Fruit fly (Drosophila melanogaster) whole organism, pupa: ENCODE results near the gene Dpm1.

Experiments
- CG10348 ChIP-seq: fragments of 200-800 bp; sonication (Bioruptor generic); IDR thresholded peaks from 2 replicates; pipeline ENCODE4 v1.3.6; 2022; ENCODE audit warnings: missing biosample characterization, missing genetic modification characterization
- CG12605 ChIP-seq: fragments of 200-800 bp; sonication (Bioruptor generic); IDR thresholded peaks from 2 replicates; pipeline ENCODE4 v1.3.6; 2022; ENCODE audit warnings: missing biosample characterization, missing genetic modification characterization
- CG13204 ChIP-seq: fragments of 200-800 bp; sonication (Bioruptor generic); optimal IDR thresholded peaks from 2 replicates; lab custom pipeline; 2018; ENCODE audit warnings: missing biosample characterization, mild to moderate bottlenecking, missing genetic modification characterization, moderate library complexity
- CG14655 ChIP-seq: fragments of 200-800 bp; sonication (Bioruptor generic); optimal IDR thresholded peaks from 3 replicates; lab custom pipeline; 2017; ENCODE audit warnings: mild to moderate bottlenecking, missing biosample characterization, missing genetic modification reagents, missing genetic modification characterization
- CG15710 ChIP-seq: fragments of 200-800 bp; sonication (Bioruptor generic); optimal IDR thresholded peaks from 2 replicates; lab custom pipeline; 2018; ENCODE audit warnings: missing biosample characterization, mild to moderate bottlenecking, missing genetic modification characterization, moderate library complexity
- CG17806 ChIP-seq: fragments of 200-800 bp; sonication (Bioruptor generic); optimal IDR thresholded peaks from 2 replicates; lab custom pipeline; 2018; ENCODE audit warnings: missing biosample characterization, mild to moderate bottlenecking, missing genetic modification characterization, moderate library complexity
- CG32121 ChIP-seq: fragments of 200-800 bp; sonication (Bioruptor generic); IDR thresholded peaks from 2 replicates; pipeline ENCODE4 v1.3.6; 2022; ENCODE audit warnings: missing biosample characterization, missing genetic modification characterization
- CG34367 ChIP-seq: fragments of 200-800 bp; sonication (Bioruptor generic); optimal IDR thresholded peaks from 2 replicates; lab custom pipeline; 2018; ENCODE audit warnings: missing biosample characterization, mild to moderate bottlenecking, missing genetic modification characterization
- CG4496 ChIP-seq: fragments of 200-800 bp; sonication (Bioruptor generic); IDR thresholded peaks from 3 replicates; pipeline ENCODE4 v1.3.6; 2022; ENCODE audit warnings: missing biosample characterization, missing genetic modification characterization
- CG8159 ChIP-seq: fragments of 200-800 bp; sonication (Bioruptor generic); optimal IDR thresholded peaks from 3 replicates; lab custom pipeline; 2018; ENCODE audit warnings: missing biosample characterization, mild to moderate bottlenecking, missing genetic modification characterization, moderate library complexity
- CG8301 ChIP-seq: fragments of 200-800 bp; sonication (Bioruptor generic); optimal IDR thresholded peaks from 2 replicates; lab custom pipeline; 2018; ENCODE audit warnings: missing biosample characterization, mild to moderate bottlenecking, missing genetic modification characterization
- CG9948 ChIP-seq: fragments of 200-800 bp; sonication (Bioruptor generic); optimal IDR thresholded peaks from 2 replicates; lab custom pipeline; 2018; ENCODE audit warnings: missing biosample characterization, mild to moderate bottlenecking, missing genetic modification characterization, moderate library complexity
- D1 ChIP-seq: fragments of 200-800 bp; sonication (Bioruptor generic); optimal IDR thresholded peaks from 2 replicates; lab custom pipeline; 2018; ENCODE audit warnings: missing biosample characterization, mild to moderate bottlenecking, missing genetic modification characterization, moderate library complexity
- EcR ChIP-seq: fragments of 200-800 bp; sonication (Bioruptor generic); optimal IDR thresholded peaks from 3 replicates; lab custom pipeline; 2019; ENCODE audit warnings: missing biosample characterization, missing genetic modification characterization, mild to moderate bottlenecking, moderate library complexity, missing genetic modification reagents
- Ets98B ChIP-seq: fragments of 200-800 bp; sonication (Bioruptor generic); IDR thresholded peaks from 2 replicates; pipeline ENCODE4 v1.3.6; 2022; ENCODE audit warnings: missing biosample characterization, missing genetic modification characterization
- Pif1A ChIP-seq: fragments of 200-800 bp; sonication (Bioruptor generic); optimal IDR thresholded peaks from 3 replicates; lab custom pipeline; 2016; ENCODE audit warnings: missing biosample characterization, missing genetic modification characterization
- Pif1B ChIP-seq: fragments of 200-800 bp; sonication (Bioruptor generic); optimal IDR thresholded peaks from 3 replicates; lab custom pipeline; 2016; ENCODE audit warnings: missing biosample characterization, missing genetic modification characterization
- Snoo ChIP-seq: fragments of 200-800 bp; sonication (Bioruptor generic); optimal IDR thresholded peaks from 3 replicates; lab custom pipeline; 2017; ENCODE audit warnings: missing biosample characterization, mild to moderate bottlenecking, missing genetic modification characterization, inconsistent platforms
- fd96Ca ChIP-seq: fragments of 200-800 bp; sonication (Bioruptor generic); IDR thresholded peaks from 3 replicates; pipeline ENCODE4 v1.3.6; 2022; ENCODE audit warnings: missing biosample characterization, missing genetic modification characterization
- gl ChIP-seq: fragments of 200-800 bp; sonication (Bioruptor generic); optimal IDR thresholded peaks from 2 replicates; lab custom pipeline; 2018; ENCODE audit warnings: missing biosample characterization, mild to moderate bottlenecking, missing genetic modification characterization
- rn ChIP-seq: fragments of 200-800 bp; sonication (Bioruptor generic); IDR thresholded peaks from 2 replicates; pipeline ENCODE4 v1.3.6; 2022; ENCODE audit warnings: missing biosample characterization, missing genetic modification characterization

Dpm1 gene

DNA sequence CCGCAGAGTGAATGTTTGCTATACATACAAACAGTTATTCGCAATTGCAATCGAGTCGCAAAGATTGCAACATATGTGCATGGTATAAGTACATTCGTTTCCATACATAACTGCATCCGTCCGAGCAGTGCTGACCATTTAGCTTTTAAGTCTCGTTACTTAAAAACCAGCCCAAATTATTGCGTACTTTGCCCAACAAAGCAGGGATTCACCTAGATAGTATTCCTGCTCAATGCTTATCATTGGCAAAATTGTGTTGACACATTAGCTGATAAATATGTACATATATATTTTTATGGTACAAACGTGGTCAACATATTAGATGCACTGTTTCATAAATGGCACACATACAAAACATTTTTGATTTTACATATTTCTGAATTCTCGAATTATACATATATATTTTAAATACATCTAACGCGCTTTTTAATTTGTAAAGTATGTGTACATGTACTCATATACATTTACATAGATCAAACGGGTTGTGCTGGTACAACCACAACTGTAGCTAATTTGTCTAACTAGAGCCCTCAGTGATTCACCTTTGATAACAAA lies 16.9 kb upstream of the Dpm1 start:
- TF ChIP-seq CG4496 (GFP tag; lab: Robert Waterston, UW) (no peak), Ets98B (GFP tag; lab: Robert Waterston, UW) (no peak), Snoo (tag; lab: Kevin White, UChicago) (no peak), EcR (GFP tag; lab: Kevin White, UChicago) (no peak), CG32121 (no peak)
- TF ChIP-seq, all 21 proteins: peak for 0

DNA sequence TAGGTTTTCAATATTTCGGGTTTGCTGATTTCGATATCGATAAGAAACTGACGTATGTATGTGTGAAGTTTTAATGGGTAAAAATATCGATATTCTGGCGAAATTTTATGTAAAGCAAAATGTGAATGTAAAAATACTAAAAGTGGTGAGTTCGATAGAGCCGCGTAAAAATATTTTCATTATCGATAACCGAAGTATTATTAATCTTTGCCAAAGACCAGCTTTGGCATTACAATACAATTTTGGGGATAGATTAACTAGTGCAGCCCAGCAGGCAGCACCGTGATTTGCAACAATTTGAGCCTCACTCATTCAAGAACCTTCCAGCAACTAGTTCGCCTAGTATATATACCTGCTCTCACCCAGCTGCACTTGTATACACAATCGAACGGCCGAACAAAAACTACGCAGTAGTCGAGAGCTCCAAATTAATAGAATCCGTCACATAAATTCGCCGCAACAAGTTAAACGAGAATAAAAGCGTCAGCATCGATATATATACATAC lies 16.2 kb upstream of the Dpm1 start:
- TF ChIP-seq EcR (GFP tag; lab: Kevin White, UChicago) (no peak), CG12605 (GFP tag; lab: Robert Waterston, UW) (peak; percentile 17; the same call in 1 of the 2 replicates), CG8301 (tag; lab: Kevin White, UChicago) (no peak), CG15710 (tag; lab: Kevin White, UChicago) (no peak), gl (tag; lab: Kevin White, UChicago) (no peak), CG32121 (no peak), CG34367 (tag; lab: Kevin White, UChicago) (no peak), Pif1B (GFP tag; lab: Kevin White, UChicago) (no peak), Ets98B (GFP tag; lab: Robert Waterston, UW) (0 out of 2 replicates have a peak, but pooled peaks have one; percentile 7), CG10348 (GFP tag; lab: Robert Waterston, UW) (no peak), Pif1A (no peak), Snoo (tag; lab: Kevin White, UChicago) (no peak), CG17806 (no peak), CG4496 (GFP tag; lab: Robert Waterston, UW) (no peak), CG8159 (no peak)

DNA sequence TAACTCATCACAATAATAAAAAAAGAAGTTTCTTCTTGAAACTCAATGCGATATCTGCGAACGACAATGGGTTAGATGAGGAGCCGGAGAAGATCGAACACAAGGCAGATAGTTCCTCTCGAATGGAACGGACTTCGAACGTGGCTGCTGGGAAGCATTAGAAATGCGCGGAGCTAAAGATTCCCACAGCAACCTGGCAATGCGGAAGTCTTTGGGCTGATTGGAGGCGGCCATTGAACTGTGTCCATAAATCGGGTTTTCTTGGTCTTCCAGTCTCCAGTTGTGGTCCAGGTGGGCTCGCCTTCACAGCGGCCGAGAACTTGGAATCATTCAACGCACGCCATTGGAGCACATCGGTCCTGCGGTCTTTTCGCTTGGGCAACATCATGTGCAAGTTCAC lies 14.1 kb upstream of the Dpm1 start, which contains the start of gene CG13081:
Gene CG13081, plus strand, starts transcription at position 301 of the 400 bp plus-strand sequence.
- TF ChIP-seq CG17806, result no peak
- TF ChIP-seq Pif1B (GFP tag; lab: Kevin White, UChicago), result no peak
- no peak for TF ChIP-seq Snoo (tag; lab: Kevin White, UChicago)
- no peak for TF ChIP-seq Ets98B (GFP tag; lab: Robert Waterston, UW)
- no peak for TF ChIP-seq CG8301 (tag; lab: Kevin White, UChicago)
- TF ChIP-seq CG8159, result no peak
- TF ChIP-seq CG34367 (tag; lab: Kevin White, UChicago), result no peak
- TF ChIP-seq gl (tag; lab: Kevin White, UChicago), result no peak
- no peak for TF ChIP-seq EcR (GFP tag; lab: Kevin White, UChicago)
- no peak for TF ChIP-seq CG12605 (GFP tag; lab: Robert Waterston, UW)

DNA sequence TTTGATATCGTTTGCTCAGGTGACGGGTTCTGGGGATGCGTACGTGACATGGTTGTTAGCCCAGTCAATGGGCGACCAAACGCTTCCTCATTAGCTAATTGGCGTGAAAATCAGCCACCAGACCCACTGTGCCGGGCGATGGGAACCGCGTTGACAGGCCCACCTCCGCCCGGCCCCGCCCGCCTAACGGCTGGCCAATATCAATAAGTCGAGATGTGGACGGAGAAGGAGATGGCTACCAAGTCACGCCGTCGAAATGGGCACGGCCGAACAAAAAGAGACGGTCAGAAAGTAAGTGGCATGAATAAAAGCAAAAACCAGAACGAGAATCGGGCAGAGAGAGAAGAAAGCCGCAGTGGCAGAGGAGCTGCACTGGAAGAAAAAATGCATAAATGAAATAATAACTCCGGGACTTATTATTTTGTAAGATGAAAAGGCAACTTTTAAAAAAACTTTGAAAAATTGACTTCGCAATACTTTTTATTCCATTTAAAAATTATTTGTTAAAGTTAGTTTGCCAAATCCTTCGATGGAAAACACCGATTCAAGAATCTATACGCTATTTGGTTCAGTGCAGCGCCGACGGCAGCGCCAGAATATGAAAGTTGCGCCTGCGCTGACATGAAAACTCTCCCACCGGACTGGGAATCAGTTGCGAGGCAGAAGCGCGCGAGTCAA lies 11.8 kb upstream of the Dpm1 start, which contains the start of gene CG13082:
Gene CG13082, plus strand, starts transcription at position 647 of the 678 bp plus-strand sequence.
- TF ChIP-seq CG17806, result peak; percentile 72
- TF ChIP-seq CG8159, result peak; percentile 83
- TF ChIP-seq CG8301 (tag; lab: Kevin White, UChicago), result peak; percentile 97
- peak; percentile 56 for TF ChIP-seq CG34367 (tag; lab: Kevin White, UChicago)
- TF ChIP-seq gl (tag; lab: Kevin White, UChicago), result no peak
- peak; percentile 11 for TF ChIP-seq EcR (GFP tag; lab: Kevin White, UChicago)
- peak; percentile 83 for TF ChIP-seq Ets98B (GFP tag; lab: Robert Waterston, UW)
- peak; percentile 85 for TF ChIP-seq Pif1A
- no peak for TF ChIP-seq CG10348 (GFP tag; lab: Robert Waterston, UW)
- TF ChIP-seq CG14655 (GFP tag; lab: Kevin White, UChicago), result peak; percentile 97
- peak; percentile 79 for TF ChIP-seq CG15710 (tag; lab: Kevin White, UChicago)
- no peak for TF ChIP-seq D1
- peak; percentile 89 for TF ChIP-seq Pif1B (GFP tag; lab: Kevin White, UChicago)
- TF ChIP-seq fd96Ca (GFP tag; lab: Robert Waterston, UW), result peak; percentile 81
- TF ChIP-seq CG12605 (GFP tag; lab: Robert Waterston, UW), result peak; percentile 75
- TF ChIP-seq rn (GFP tag; lab: Robert Waterston, UW), result no peak
- TF ChIP-seq CG32121, result peak; percentile 49
- TF ChIP-seq CG4496 (GFP tag; lab: Robert Waterston, UW), result peak; percentile 83
- TF ChIP-seq Snoo (tag; lab: Kevin White, UChicago), result peak; percentile 93
- TF ChIP-seq CG9948 (tag; lab: Kevin White, UChicago), result peak; percentile 75
- peak; percentile 44 for TF ChIP-seq CG13204 (GFP tag; lab: Kevin White, UChicago)

DNA sequence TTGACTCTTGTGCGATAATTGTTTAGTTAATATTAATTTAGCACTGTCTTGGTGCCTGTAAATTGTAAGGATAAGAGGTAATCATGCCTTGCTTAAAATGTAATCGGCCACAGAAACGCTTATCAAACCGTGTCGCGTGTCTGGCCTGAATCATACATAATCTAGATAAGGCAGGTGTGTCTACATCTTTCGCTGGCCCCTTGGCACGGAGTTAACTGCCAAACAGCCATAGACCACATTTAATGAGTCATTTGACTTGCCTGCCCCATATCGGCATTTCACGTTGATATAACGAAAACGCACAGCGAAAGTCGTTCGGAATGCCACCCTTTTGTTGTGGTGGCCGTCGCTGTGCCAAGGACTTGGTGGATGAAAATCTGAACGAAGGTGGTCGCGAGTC lies 9.1 kb upstream of the Dpm1 start, which contains the start of gene CG31697:
Gene CG31697, plus strand, starts transcription at position 215 of the 400 bp plus-strand sequence.
- TF ChIP-seq Pif1A (no peak), CG15710 (tag; lab: Kevin White, UChicago) (no peak), CG14655 (GFP tag; lab: Kevin White, UChicago) (no peak), CG10348 (GFP tag; lab: Robert Waterston, UW) (no peak), CG12605 (GFP tag; lab: Robert Waterston, UW) (no peak), CG13204 (GFP tag; lab: Kevin White, UChicago) (no peak), CG9948 (tag; lab: Kevin White, UChicago) (no peak), CG34367 (tag; lab: Kevin White, UChicago) (no peak)
